Worm (Caenorhabditis elegans): ENCODE data around the gene cec-2.
A peak's percentile ranks its signal among the peaks of the same experiment; 100 is the strongest.

cec-2 gene

DNA sequence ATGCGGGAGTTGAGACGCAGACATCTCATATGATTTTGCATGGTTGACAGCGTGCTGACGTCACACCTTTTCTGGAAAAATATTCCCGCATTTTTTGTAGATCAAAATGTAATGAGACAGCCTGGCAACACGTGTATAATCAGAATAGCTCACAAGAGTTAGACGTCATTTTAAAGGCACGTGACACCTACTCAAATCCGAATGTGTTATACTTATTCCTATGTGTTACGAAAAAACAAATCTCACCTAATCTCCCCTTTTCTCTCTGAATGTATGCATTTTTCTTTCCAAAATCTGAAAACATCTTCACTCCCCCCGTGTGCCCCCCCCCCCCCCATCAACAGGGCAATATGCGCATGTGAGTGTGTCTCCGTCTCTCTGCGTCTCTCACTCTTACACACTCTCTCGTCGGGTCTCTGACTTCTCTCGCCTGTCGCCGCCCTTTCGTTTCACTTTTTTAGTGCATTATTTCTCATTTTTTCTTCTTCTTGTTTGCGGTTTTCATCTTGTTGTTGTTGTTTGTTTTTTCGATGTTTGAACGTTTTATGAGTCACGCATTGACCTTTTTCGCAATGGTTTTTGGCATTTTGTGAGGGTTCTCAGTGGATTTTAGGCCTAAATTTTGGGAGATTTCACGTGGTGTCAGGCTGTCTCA, 2.1 kb upstream of the cec-2 start (continued):
- peak; percentile 14 to 69 (median 30) for TF ChIP-seq ceh-82 (tag; optimal IDR thresholded peaks at IDR 0.05)
- TF ChIP-seq fkh-10 (GFP tag; optimal IDR thresholded peaks at IDR 0.05): no peak
- no peak for TF ChIP-seq grh-1 (GFP tag; IDR thresholded peaks at IDR 0.05)
- peak; percentile 39 for TF ChIP-seq mep-1 (tag; optimal IDR thresholded peaks at IDR 0.05)
- TF ChIP-seq pax-3 (tag; optimal IDR thresholded peaks at IDR 0.05): peak; percentile 71
- no peak for TF ChIP-seq nhr-90 (tag; optimal IDR thresholded peaks at IDR 0.05; ENCODE audit: poor library complexity)
- TF ChIP-seq unc-98 (GFP tag; IDR thresholded peaks at IDR 0.05): no peak
- TF ChIP-seq isw-1 (GFP tag; IDR thresholded peaks at IDR 0.05): no peak
- TF ChIP-seq nhr-71 (tag; optimal IDR thresholded peaks at IDR 0.05): no peak
- TF ChIP-seq aly-2 (tag; optimal IDR thresholded peaks at IDR 0.05): no peak
- TF ChIP-seq vab-15 (tag; optimal IDR thresholded peaks at IDR 0.05): no peak
- no peak for TF ChIP-seq nhr-12 (tag; optimal IDR thresholded peaks at IDR 0.05)
- TF ChIP-seq nhr-84 (tag; optimal IDR thresholded peaks at IDR 0.05): no peak
- TF ChIP-seq unc-86 (tag; optimal IDR thresholded peaks at IDR 0.05): peak; percentile 47
- TF ChIP-seq hlh-17 (GFP tag; optimal IDR thresholded peaks at IDR 0.05; ENCODE audit: borderline replicate concordance): no peak
- no peak for TF ChIP-seq sptf-1 (tag; optimal IDR thresholded peaks at IDR 0.05)
- peak; percentile 18 for TF ChIP-seq snpc-4 (tag; optimal IDR thresholded peaks at IDR 0.05)
- TF ChIP-seq mab-9 (GFP tag; IDR thresholded peaks at IDR 0.05): peak; percentile 42; the same call in 1 of the 2 replicates
- peak; percentile 75 for TF ChIP-seq dsc-1 (tag; optimal IDR thresholded peaks at IDR 0.05)
- TF ChIP-seq blmp-1 (tag; optimal IDR thresholded peaks at IDR 0.05): peak; percentile 68
- no peak for TF ChIP-seq egl-27 (tag; optimal IDR thresholded peaks at IDR 0.05)
- TF ChIP-seq skn-1 (tag; optimal IDR thresholded peaks at IDR 0.05): peak; percentile 39
- no peak for TF ChIP-seq efl-3 (GFP tag; optimal IDR thresholded peaks at IDR 0.05)
- no peak for TF ChIP-seq nhr-11 (tag; optimal IDR thresholded peaks at IDR 0.05)
- TF ChIP-seq ama-1 (optimal IDR thresholded peaks at IDR 0.05): no peak
- TF ChIP-seq ceh-63 (GFP tag; optimal IDR thresholded peaks at IDR 0.05): no peak
- no peak for TF ChIP-seq ets-5 (GFP tag; IDR thresholded peaks at IDR 0.05)
- peak; percentile 22 to 54 for TF ChIP-seq lin-35 (GFP tag; optimal IDR thresholded peaks at IDR 0.05)
- peak; percentile 54 for TF ChIP-seq snu-23 (GFP tag; optimal IDR thresholded peaks at IDR 0.05)
- TF ChIP-seq jun-1 (tag; optimal IDR thresholded peaks at IDR 0.05): peak; percentile 29
- no peak for TF ChIP-seq ztf-11 (tag; optimal IDR thresholded peaks at IDR 0.05)
- no peak for TF ChIP-seq lin-39 (tag; optimal IDR thresholded peaks at IDR 0.05)
- TF ChIP-seq ceh-88 (GFP tag; IDR thresholded peaks at IDR 0.05): no peak
- TF ChIP-seq elt-2 (tag; optimal IDR thresholded peaks at IDR 0.05): no peak
- no peak for TF ChIP-seq ceh-90 (tag; optimal IDR thresholded peaks at IDR 0.05)
- TF ChIP-seq fkh-8 (tag; optimal IDR thresholded peaks at IDR 0.05): peak; percentile 72
- TF ChIP-seq nhr-85 (tag): peak; percentile 83
- TF ChIP-seq nhr-28 (tag; optimal IDR thresholded peaks at IDR 0.05): no peak
- peak; percentile 71 for TF ChIP-seq nhr-47 (tag; optimal IDR thresholded peaks at IDR 0.05)
- no peak for TF ChIP-seq pag-3 (tag; optimal IDR thresholded peaks at IDR 0.05; ENCODE audit: borderline replicate concordance, insufficient read depth)

DNA sequence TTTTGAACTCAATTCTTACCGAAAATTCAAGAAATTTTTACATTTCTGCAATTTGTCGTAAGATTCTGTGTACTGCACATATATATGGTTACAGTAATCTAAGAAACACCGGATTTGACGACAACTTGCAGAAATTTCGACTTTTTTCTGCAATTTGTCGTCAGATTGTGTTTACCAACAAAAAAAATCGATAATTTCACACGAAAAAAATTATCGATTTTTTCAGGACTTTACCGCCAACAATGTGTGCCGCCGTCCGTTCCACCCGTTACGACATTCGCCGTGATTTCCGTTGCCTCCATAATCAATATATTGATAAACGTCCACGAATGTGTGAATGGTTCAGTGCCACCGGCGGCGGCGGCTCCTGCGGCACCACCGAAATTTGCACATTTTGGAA, 3.9 kb downstream of the cec-2 start:
- TF ChIP-seq efl-1 (optimal IDR thresholded peaks at IDR 0.05) (no peak), efl-1 (GFP tag; optimal IDR thresholded peaks at IDR 0.05 in 1 of 2) (no peak), mab-9 (GFP tag; IDR thresholded peaks at IDR 0.05) (no peak), hlh-17 (GFP tag; optimal IDR thresholded peaks at IDR 0.05; ENCODE audit: borderline replicate concordance) (no peak), sup-37 (GFP tag; optimal IDR thresholded peaks at IDR 0.05) (no peak), dsc-1 (tag; optimal IDR thresholded peaks at IDR 0.05) (no peak), fkh-10 (GFP tag; optimal IDR thresholded peaks at IDR 0.05) (no peak), fos-1 (tag; optimal IDR thresholded peaks at IDR 0.05) (no peak), ztf-4 (tag; optimal IDR thresholded peaks at IDR 0.05) (no peak), ceh-8 (GFP tag; optimal IDR thresholded peaks at IDR 0.05) (no peak), snpc-4 (tag; optimal IDR thresholded peaks at IDR 0.05) (no peak), lin-13 (GFP tag; optimal IDR thresholded peaks at IDR 0.05) (no peak), ets-5 (GFP tag; IDR thresholded peaks at IDR 0.05) (no peak), unc-30 (tag; optimal IDR thresholded peaks at IDR 0.05) (no peak), isw-1 (GFP tag; IDR thresholded peaks at IDR 0.05) (no peak), egl-27 (tag; optimal IDR thresholded peaks at IDR 0.05) (no peak)

Measured in whole organism, L1 larva.